Worm (Caenorhabditis elegans): Measurements from ENCODE around the gene col-185.

The col-185 gene

ce11 chrX:13542236-13542635, 31.3 kb upstream of the col-185 start, which contains the start of gene cah-4:
Gene cah-4, plus strand, starts transcription at chrX:13542574.
- TF ChIP-seq ama-1 (optimal IDR thresholded peaks at IDR 0.05) (peak; percentile 75), ama-1 (GFP tag; optimal IDR thresholded peaks at IDR 0.05) (no peak), mcd-1 (GFP tag; IDR thresholded peaks at IDR 0.05) (no peak)

ce11 chrX:13541335-13541734, 30.4 kb upstream of the col-185 start:
- no peak for TF ChIP-seq dpff-1 (tag; optimal IDR thresholded peaks at IDR 0.05)
- no peak for TF ChIP-seq tlf-1 (GFP tag; optimal IDR thresholded peaks at IDR 0.05)
- TF ChIP-seq nhr-80 (tag; optimal IDR thresholded peaks at IDR 0.05): peak; percentile 21
- TF ChIP-seq lin-40 (tag; optimal IDR thresholded peaks at IDR 0.05): peak; percentile 35
- TF ChIP-seq zfh-2 (GFP tag; conservative IDR thresholded peaks at IDR 0.05): no peak
- TF ChIP-seq ama-1 (optimal IDR thresholded peaks at IDR 0.05): peak; percentile 88
- TF ChIP-seq ama-1 (GFP tag; optimal IDR thresholded peaks at IDR 0.05): no peak
- no peak for TF ChIP-seq nhr-179 (tag; optimal IDR thresholded peaks at IDR 0.05)
- TF ChIP-seq let-526 (GFP tag; IDR thresholded peaks at IDR 0.05): no peak
- TF ChIP-seq madf-8 (GFP tag; conservative IDR thresholded peaks at IDR 0.05): no peak
- no peak for TF ChIP-seq snpc-4 (GFP tag; optimal IDR thresholded peaks at IDR 0.05)
- TF ChIP-seq snpc-4 (tag; optimal IDR thresholded peaks at IDR 0.05): no peak
- TF ChIP-seq ccch-3 (GFP tag; optimal IDR thresholded peaks at IDR 0.05): no peak
- TF ChIP-seq ceh-79 (tag; optimal IDR thresholded peaks at IDR 0.05): no peak
- no peak for TF ChIP-seq ceh-27 (GFP tag; optimal IDR thresholded peaks at IDR 0.05)
- TF ChIP-seq Y53F4B.3 (GFP tag; IDR thresholded peaks at IDR 0.05): no peak
- no peak for TF ChIP-seq bed-1 (GFP tag; IDR thresholded peaks at IDR 0.05)
- no peak for TF ChIP-seq ceh-58 (GFP tag; IDR thresholded peaks at IDR 0.05)
- TF ChIP-seq tbp1 (GFP tag; optimal IDR thresholded peaks at IDR 0.05): no peak

DNA sequence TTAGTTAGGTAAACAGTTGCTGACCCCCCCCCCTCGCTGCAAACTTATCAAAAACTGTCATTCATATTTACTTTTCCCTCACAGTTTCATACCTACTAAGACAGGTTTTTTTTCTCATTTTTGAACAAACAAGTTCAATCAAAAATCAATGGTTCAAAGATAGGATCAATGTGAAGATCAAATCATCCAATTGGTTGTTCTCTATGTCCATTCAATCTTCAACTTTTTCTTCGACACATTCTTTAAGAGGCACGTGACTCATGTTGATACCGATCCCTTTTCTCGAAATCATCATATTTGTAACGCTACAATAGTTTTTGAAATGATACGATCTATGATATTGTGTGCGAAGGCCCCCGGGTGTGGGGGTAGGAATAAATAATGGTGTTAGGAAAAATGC, 28.8 kb upstream of the col-185 start:
- TF ChIP-seq F33H1.4 (GFP tag; IDR thresholded peaks at IDR 0.05) (no peak), somi-1 (GFP tag; optimal IDR thresholded peaks at IDR 0.05) (peak; percentile 59), him-1 (tag; optimal IDR thresholded peaks at IDR 0.05) (no peak), ztf-26 (tag; optimal IDR thresholded peaks at IDR 0.05) (peak; percentile 7), K11D2.4 (GFP tag; IDR thresholded peaks at IDR 0.05) (peak; percentile 52; the same call in 1 of the 2 replicates), lin-40 (tag; optimal IDR thresholded peaks at IDR 0.05) (peak; percentile 50), ztf-28 (GFP tag; IDR thresholded peaks at IDR 0.05) (no peak), lin-26 (GFP tag; IDR thresholded peaks at IDR 0.05) (no peak), madf-10 (tag; optimal IDR thresholded peaks at IDR 0.05) (no peak), atf-7 (tag; optimal IDR thresholded peaks at IDR 0.05) (no peak), ztf-18 (tag; optimal IDR thresholded peaks at IDR 0.05) (no peak), madf-6 (GFP tag; IDR thresholded peaks at IDR 0.05) (no peak), fkh-3 (tag; optimal IDR thresholded peaks at IDR 0.05) (no peak), cebp-1 (GFP tag; IDR thresholded peaks at IDR 0.05) (no peak), cebp-1 (tag; optimal IDR thresholded peaks at IDR 0.05) (peak; percentile 5), nhr-80 (tag; optimal IDR thresholded peaks at IDR 0.05) (peak; percentile 37), cebp-2 (GFP tag; IDR thresholded peaks at IDR 0.05) (no peak), pha-4 (tag; optimal IDR thresholded peaks at IDR 0.05) (no peak), mes-4 (tag; optimal IDR thresholded peaks at IDR 0.05) (no peak)

DNA sequence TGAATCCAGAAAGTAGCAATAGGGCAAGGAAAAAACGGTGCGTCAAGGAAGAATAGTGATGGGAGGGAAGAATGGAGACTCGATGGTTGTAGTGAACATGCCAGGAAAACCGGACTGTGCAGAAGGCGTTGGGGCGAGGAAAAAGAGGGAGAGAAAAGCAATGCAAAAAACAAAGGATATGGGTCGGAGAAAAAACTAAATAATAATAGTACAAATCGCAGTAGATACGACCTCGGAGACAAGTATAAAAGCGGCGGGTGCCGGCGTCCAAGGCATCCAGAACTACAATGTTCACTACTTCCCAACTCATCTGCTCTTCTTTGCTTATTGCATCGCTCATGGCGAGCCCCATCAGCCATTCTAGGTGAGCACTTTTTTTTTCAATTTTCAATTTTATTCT, 25.9 kb upstream of the col-185 start, which contains the start of gene R01E6.5:
TSS of gene R01E6.5 (plus strand) at position 301 of the 400 bp plus-strand sequence.
- TF ChIP-seq Y67H2A.10 (GFP tag; conservative IDR thresholded peaks at IDR 0.05) (no peak), ztf-26 (tag; optimal IDR thresholded peaks at IDR 0.05) (no peak), ZK185.1 (tag; optimal IDR thresholded peaks at IDR 0.05; ENCODE audit: poor library complexity, severe bottlenecking) (no peak), Y79H2A.3 (GFP tag; conservative IDR thresholded peaks at IDR 0.05) (no peak), Y53G8AR.9 (GFP tag; conservative IDR thresholded peaks at IDR 0.05) (no peak), unc-62 (GFP tag; optimal IDR thresholded peaks at IDR 0.05) (no peak), bed-1 (GFP tag; IDR thresholded peaks at IDR 0.05) (no peak), ztf-18 (tag; optimal IDR thresholded peaks at IDR 0.05) (no peak), ekl-4 (GFP tag; IDR thresholded peaks at IDR 0.05) (no peak), lsl-1 (GFP tag; optimal IDR thresholded peaks at IDR 0.05) (no peak), bed-2 (GFP tag; IDR thresholded peaks at IDR 0.05) (no peak), lin-35 (GFP tag; optimal IDR thresholded peaks at IDR 0.05) (no peak), athp-1 (tag; optimal IDR thresholded peaks at IDR 0.05) (no peak), egrh-3 (GFP tag; IDR thresholded peaks at IDR 0.05) (no peak)
